Fruit fly (Drosophila melanogaster) whole organism, embryonic: ENCODE results near the gene CG17233.

Experiments used
- ATbp ChIP-seq: fragments of 200-800 bp; sonication (Bioruptor generic); optimal IDR thresholded peaks from 2 replicates; lab custom pipeline; 2017; ENCODE audit warnings: missing biosample characterization, mild to moderate bottlenecking, missing genetic modification characterization, missing genetic modification reagents
- Atf6 ChIP-seq: fragments of 200-800 bp; sonication (Bioruptor generic); IDR thresholded peaks from 2 replicates; pipeline ENCODE4 v1.3.6; 2022; ENCODE audit warnings: missing biosample characterization, missing genetic modification characterization
- CG10654 ChIP-seq: fragments of 200-800 bp; sonication (Bioruptor generic); optimal IDR thresholded peaks from 2 replicates; lab custom pipeline; 2016; ENCODE audit warnings: missing biosample characterization, missing genetic modification characterization
- CG11247 ChIP-seq: fragments of 200-800 bp; sonication (Bioruptor generic); IDR thresholded peaks from 2 replicates; pipeline ENCODE4 v1.3.6; 2022; ENCODE audit warnings: missing biosample characterization, missing genetic modification characterization
- CG11696 ChIP-seq: fragments of 200-800 bp; sonication (Bioruptor generic); IDR thresholded peaks from 2 replicates; pipeline ENCODE4 v1.3.6; 2022; ENCODE audit warnings: missing biosample characterization, missing genetic modification characterization
- CG13287 ChIP-seq: fragments of 200-800 bp; sonication (Bioruptor generic); IDR thresholded peaks from 2 replicates; pipeline ENCODE4 v1.3.6; 2022; ENCODE audit warnings: missing biosample characterization, missing genetic modification characterization; ENCODE audit not compliant: partially characterized antibody
- CG14441 ChIP-seq: fragments of 200-800 bp; sonication (Bioruptor generic); IDR thresholded peaks from 2 replicates; pipeline ENCODE4 v1.3.6; 2022; ENCODE audit warnings: missing biosample characterization, missing genetic modification characterization
- CG17612 ChIP-seq: fragments of 200-800 bp; sonication (Bioruptor generic); IDR thresholded peaks from 2 replicates; pipeline ENCODE4 v1.3.6; 2022; ENCODE audit warnings: missing biosample characterization, missing genetic modification characterization
- CG2199 ChIP-seq: fragments of 200-800 bp; sonication (Bioruptor generic); IDR thresholded peaks from 3 replicates; pipeline ENCODE4 v1.3.6; 2022; ENCODE audit warnings: missing biosample characterization, missing genetic modification characterization
- CG2202 ChIP-seq: fragments of 200-800 bp; sonication (Bioruptor generic); optimal IDR thresholded peaks from 2 replicates; lab custom pipeline; 2018; ENCODE audit warnings: missing biosample characterization, mild to moderate bottlenecking, missing genetic modification characterization
- CG6683 ChIP-seq: fragments of 200-800 bp; sonication (Bioruptor generic); optimal IDR thresholded peaks from 2 replicates; lab custom pipeline; 2017; ENCODE audit warnings: missing biosample characterization, mild to moderate bottlenecking, missing genetic modification characterization, missing genetic modification reagents
- HHEX ChIP-seq: fragments of 200-800 bp; sonication (Bioruptor generic); optimal IDR thresholded peaks from 3 replicates; lab custom pipeline; 2017; ENCODE audit warnings: missing biosample characterization, mild to moderate bottlenecking, missing genetic modification characterization, missing genetic modification reagents
- HLH4C ChIP-seq: fragments of 200-800 bp; sonication (Bioruptor generic); IDR thresholded peaks from 3 replicates; pipeline ENCODE4 v1.3.6; 2022; ENCODE audit warnings: missing biosample characterization, missing genetic modification characterization; ENCODE audit not compliant: partially characterized antibody
- Hand ChIP-seq: fragments of 200-800 bp; sonication (Bioruptor generic); optimal IDR thresholded peaks from 2 replicates; lab custom pipeline; 2017; ENCODE audit warnings: mild to moderate bottlenecking, missing biosample characterization, missing genetic modification reagents, missing genetic modification characterization
- Hey ChIP-seq: fragments of 200-800 bp; sonication (Bioruptor generic); optimal IDR thresholded peaks from 3 replicates; lab custom pipeline; 2018; ENCODE audit warnings: missing biosample characterization, mild to moderate bottlenecking, missing genetic modification characterization
- Kr ChIP-seq: fragments of 200-800 bp; sonication (Bioruptor generic); optimal IDR thresholded peaks from 2 replicates; lab custom pipeline; 2017; ENCODE audit warnings: missing biosample characterization, mild to moderate bottlenecking, missing genetic modification characterization
- Lim3 ChIP-seq: fragments of 200-800 bp; sonication (Bioruptor generic); IDR thresholded peaks from 2 replicates; pipeline ENCODE4 v1.3.6; 2022; ENCODE audit warnings: missing biosample characterization, missing genetic modification characterization
- MTF-1 ChIP-seq: fragments of 200-800 bp; sonication (Bioruptor generic); optimal IDR thresholded peaks from 2 replicates; lab custom pipeline; 2018; ENCODE audit warnings: missing biosample characterization, mild to moderate bottlenecking, missing genetic modification characterization, borderline replicate concordance
- NFAT ChIP-seq: fragments of 200-800 bp; sonication (Bioruptor generic); IDR thresholded peaks from 2 replicates; pipeline ENCODE4 v1.3.6; 2022; ENCODE audit warnings: missing biosample characterization, missing genetic modification characterization
- Opbp ChIP-seq: fragments of 200-800 bp; sonication (Bioruptor generic); IDR thresholded peaks from 3 replicates; pipeline ENCODE4 v1.3.6; 2022; ENCODE audit warnings: missing biosample characterization, missing genetic modification characterization; ENCODE audit not compliant: partially characterized antibody
- Poxn ChIP-seq: fragments of 200-800 bp; sonication (Bioruptor generic); IDR thresholded peaks from 2 replicates; pipeline ENCODE4 v1.3.6; 2022; ENCODE audit warnings: missing biosample characterization, missing genetic modification characterization
- Trl ChIP-seq, 3 experiments: fragments of >200 bp in 2 of 3; fragments of 200-800 bp in 1 of 3; sonication (Bioruptor generic) in 1 of 3; optimal IDR thresholded peaks; 2 replicates in 1 of 3; 3 replicates in 2 of 3; lab custom pipeline; 2016 to 2017; ENCODE audit warnings: missing biosample characterization in 1 of 3, missing genetic modification characterization in 1 of 3
- YL-1 ChIP-seq: fragments of 200-800 bp; sonication (Bioruptor generic); optimal IDR thresholded peaks from 3 replicates; lab custom pipeline; 2017; ENCODE audit warnings: missing biosample characterization, mild to moderate bottlenecking, missing genetic modification characterization
- ap ChIP-seq: fragments of 200-800 bp; sonication (Bioruptor generic); IDR thresholded peaks from 2 replicates; pipeline ENCODE4 v1.3.6; 2022; ENCODE audit warnings: missing biosample characterization, missing genetic modification characterization
- ara ChIP-seq: fragments of 200-800 bp; sonication (Bioruptor generic); IDR thresholded peaks from 2 replicates; pipeline ENCODE4 v1.3.6; 2022; ENCODE audit warnings: missing biosample characterization, missing genetic modification characterization
- cato ChIP-seq: fragments of 200-800 bp; sonication (Bioruptor generic); optimal IDR thresholded peaks from 2 replicates; lab custom pipeline; 2016; ENCODE audit warnings: missing biosample characterization, missing genetic modification characterization, borderline replicate concordance
- cg ChIP-seq: fragments of 200-800 bp; sonication (Bioruptor generic); optimal IDR thresholded peaks from 3 replicates; lab custom pipeline; 2019; ENCODE audit warnings: missing biosample characterization, mild to moderate bottlenecking, missing genetic modification characterization, moderate library complexity
- chinmo ChIP-seq: fragments of 200-800 bp; sonication (Bioruptor generic); IDR thresholded peaks from 4 replicates; pipeline ENCODE4 v1.3.6; 2022; ENCODE audit warnings: missing biosample characterization, missing genetic modification characterization; ENCODE audit not compliant: partially characterized antibody
- danr ChIP-seq: fragments of 200-800 bp; sonication (Bioruptor generic); IDR thresholded peaks from 2 replicates; pipeline ENCODE4 v1.3.6; 2022; ENCODE audit warnings: missing biosample characterization, missing genetic modification characterization
- dati ChIP-seq: fragments of 200-800 bp; sonication (Bioruptor generic); IDR thresholded peaks from 2 replicates; pipeline ENCODE4 v1.3.6; 2022; ENCODE audit warnings: missing biosample characterization, missing genetic modification characterization
- disco-r ChIP-seq: fragments of 200-800 bp; sonication (Bioruptor generic); optimal IDR thresholded peaks from 2 replicates; lab custom pipeline; 2016; ENCODE audit warnings: missing biosample characterization, missing genetic modification characterization
- dm ChIP-seq: fragments of 200-800 bp; sonication (Bioruptor generic); optimal IDR thresholded peaks from 3 replicates; lab custom pipeline; 2016; ENCODE audit warnings: missing biosample characterization, missing genetic modification characterization
- dysf ChIP-seq: fragments of 200-800 bp; sonication (Bioruptor generic); IDR thresholded peaks from 3 replicates; pipeline ENCODE4 v1.3.6; 2022; ENCODE audit warnings: missing biosample characterization, missing genetic modification characterization
- grn ChIP-seq: fragments of 200-800 bp; sonication (Bioruptor generic); optimal IDR thresholded peaks from 3 replicates; lab custom pipeline; 2017; ENCODE audit warnings: missing biosample characterization, missing genetic modification characterization
- gsb ChIP-seq: fragments of 200-800 bp; sonication (Bioruptor generic); IDR thresholded peaks from 2 replicates; pipeline ENCODE4 v1.3.6; 2022; ENCODE audit warnings: missing biosample characterization, missing genetic modification characterization
- kah ChIP-seq: fragments of 200-800 bp; sonication (Bioruptor generic); optimal IDR thresholded peaks from 2 replicates; lab custom pipeline; 2018; ENCODE audit warnings: missing biosample characterization, mild to moderate bottlenecking, missing genetic modification characterization
- kni ChIP-seq: fragments of 200-800 bp; sonication (Bioruptor generic); optimal IDR thresholded peaks from 3 replicates; lab custom pipeline; 2017; ENCODE audit warnings: mild to moderate bottlenecking, missing biosample characterization, missing genetic modification reagents, missing genetic modification characterization
- knrl ChIP-seq: fragments of 200-800 bp; sonication (Bioruptor generic); IDR thresholded peaks from 3 replicates; pipeline ENCODE4 v1.3.6; 2022; ENCODE audit warnings: missing biosample characterization, missing genetic modification characterization; ENCODE audit not compliant: partially characterized antibody
- lola ChIP-seq, 3 experiments: fragments of >200 bp in 2 of 3; fragments of 200-800 bp in 1 of 3; sonication (Bioruptor generic) in 1 of 3; optimal IDR thresholded peaks; 2 replicates each; lab custom pipeline; 2017 to 2019; ENCODE audit warnings: missing biosample characterization in 3 of 3, missing genetic modification characterization in 3 of 3, mild to moderate bottlenecking in 1 of 3, moderate library complexity in 1 of 3
- lov ChIP-seq, 2 experiments: fragments of 200-800 bp in 1 of 2; fragments of >200 bp in 1 of 2; sonication (Bioruptor generic) in 1 of 2; IDR thresholded peaks in 1 of 2; optimal IDR thresholded peaks in 1 of 2; 2 replicates in 1 of 2; 3 replicates in 1 of 2; pipeline versions ENCODE4 v1.3.6 to Lab custom; 2017 to 2022; ENCODE audit warnings: missing biosample characterization in 1 of 2, missing genetic modification characterization in 1 of 2
- onecut ChIP-seq: fragments of 200-800 bp; sonication (Bioruptor generic); IDR thresholded peaks from 2 replicates; pipeline ENCODE4 v1.3.6; 2022; ENCODE audit warnings: missing biosample characterization, missing genetic modification characterization
- otp ChIP-seq: fragments of 200-800 bp; sonication (Bioruptor generic); IDR thresholded peaks from 3 replicates; pipeline ENCODE4, ENCODE4 v1.3.6; 2022; ENCODE audit warnings: missing biosample characterization, missing genetic modification characterization
- scrt ChIP-seq: fragments of 200-800 bp; sonication (Bioruptor generic); optimal IDR thresholded peaks from 2 replicates; lab custom pipeline; 2018; ENCODE audit warnings: missing biosample characterization, mild to moderate bottlenecking, missing genetic modification characterization, moderate library complexity
- tup ChIP-seq: fragments of 200-800 bp; sonication (Bioruptor generic); optimal IDR thresholded peaks from 2 replicates; lab custom pipeline; 2016; ENCODE audit warnings: missing biosample characterization, mild to moderate bottlenecking, missing genetic modification characterization, moderate library complexity
- twi ChIP-seq: fragments of 200-800 bp; optimal IDR thresholded peaks from 2 replicates; lab custom pipeline; 2019; ENCODE audit warnings: missing biosample characterization, mild to moderate bottlenecking, missing genetic modification characterization, moderate library complexity
- zfh2 ChIP-seq: fragments of 200-800 bp; sonication (Bioruptor generic); optimal IDR thresholded peaks from 2 replicates; lab custom pipeline; 2016; ENCODE audit warnings: missing biosample characterization, missing genetic modification characterization

The CG17233 gene

DNA sequence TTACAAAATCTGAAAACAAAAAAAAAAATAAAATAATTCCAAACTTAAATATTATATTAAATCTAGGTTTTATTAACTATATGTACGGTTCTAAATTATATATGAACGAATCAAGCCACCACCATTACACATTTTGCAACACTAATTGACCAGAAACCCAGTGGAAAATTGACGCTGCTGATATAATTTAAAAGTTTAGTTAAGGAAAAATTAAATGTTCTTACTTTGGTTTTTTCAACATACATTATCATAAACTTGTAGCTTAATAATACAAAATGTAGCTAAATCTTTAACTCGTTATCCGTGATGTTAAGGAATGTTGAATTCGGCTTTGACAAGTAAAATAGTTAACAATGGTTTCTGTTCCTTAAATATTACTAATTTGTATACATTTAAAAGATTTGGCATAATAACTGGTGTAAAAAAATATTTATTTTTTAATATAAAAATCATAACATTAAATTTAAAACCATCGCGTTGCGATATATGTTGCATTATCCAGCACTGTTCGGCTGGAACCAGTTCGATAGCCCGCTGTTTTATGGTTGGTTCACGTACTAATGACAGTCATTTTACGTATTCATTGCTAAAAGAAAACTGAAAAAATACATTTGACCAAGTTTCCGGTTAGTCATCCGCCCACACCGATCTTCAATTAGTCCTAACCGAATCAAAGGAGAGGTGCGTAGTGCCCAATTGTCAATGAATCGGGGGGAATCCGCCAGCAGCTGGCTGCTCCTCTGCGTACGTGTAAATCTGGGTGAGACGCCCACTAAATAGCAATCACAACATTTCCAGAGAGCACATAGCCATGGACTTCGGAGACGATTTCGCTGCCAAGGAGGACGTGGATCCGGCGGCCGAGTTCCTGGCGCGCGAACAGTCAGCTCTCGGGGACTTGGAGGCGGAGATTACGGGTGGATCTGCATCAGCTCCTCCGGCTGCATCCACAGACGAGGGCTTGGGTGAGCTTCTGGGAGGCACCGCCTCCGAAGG, 582 bp upstream of the CG17233 start (continued):
- TF ChIP-seq zfh2 (GFP tag; lab: Kevin White, UChicago) = no peak
- peak; percentile 4 for TF ChIP-seq CG6683 (GFP tag; lab: Kevin White, UChicago)
- no peak for TF ChIP-seq kah (GFP tag; lab: Kevin White, UChicago)
- no peak for TF ChIP-seq Hey
- TF ChIP-seq gsb (GFP tag; lab: Robert Waterston, UW) = 0 out of 2 replicates have a peak, but pooled peaks have one; percentile 5
- TF ChIP-seq HHEX = peak; percentile 2
- TF ChIP-seq Trl (optimal IDR thresholded peaks at IDR 0.05; lab: Kevin White, UChicago) = no peak
- no peak for TF ChIP-seq Trl (GFP tag; optimal IDR thresholded peaks at IDR 0.05; lab: Kevin White, UChicago)
- no peak for TF ChIP-seq grn
- TF ChIP-seq twi = peak; percentile 27
- TF ChIP-seq lola (GFP tag; optimal IDR thresholded peaks at IDR 0.05; lab: Kevin White, UChicago) = peak in 1 of 3 experiments; percentile 53
- peak; percentile 48 for TF ChIP-seq Hand (GFP tag; lab: Kevin White, UChicago)
- TF ChIP-seq kni (GFP tag; lab: Kevin White, UChicago) = no peak
- TF ChIP-seq YL-1 (GFP tag; lab: Kevin White, UChicago) = no peak
- no peak for TF ChIP-seq chinmo (GFP tag; lab: Robert Waterston, UW)
- TF ChIP-seq HLH4C (GFP tag; lab: Robert Waterston, UW) = peak; percentile 59; the same call in 1 of the 3 replicates
- no peak for TF ChIP-seq dati (GFP tag; lab: Robert Waterston, UW)
- peak; percentile 23 for TF ChIP-seq CG2202
- TF ChIP-seq CG13287 (GFP tag; lab: Robert Waterston, UW) = peak; percentile 77
- TF ChIP-seq Opbp (GFP tag; lab: Robert Waterston, UW) = peak; percentile 62; the same call in 1 of the 3 replicates
- no peak for TF ChIP-seq cato
- TF ChIP-seq lov (optimal IDR thresholded peaks at IDR 0.05; lab: Kevin White, UChicago) = no peak
- TF ChIP-seq lov (GFP tag; IDR thresholded peaks at IDR 0.05; lab: Robert Waterston, UW) = 0 out of 3 replicates have a peak, but pooled peaks have one; percentile 42
- TF ChIP-seq Atf6 (GFP tag; lab: Robert Waterston, UW) = peak; percentile 49; the same call in 1 of the 2 replicates
- no peak for TF ChIP-seq ATbp (GFP tag; lab: Kevin White, UChicago)
- no peak for TF ChIP-seq MTF-1
- TF ChIP-seq Lim3 (GFP tag; lab: Robert Waterston, UW) = no peak
- TF ChIP-seq Poxn = no peak
- TF ChIP-seq tup = no peak
- no peak; the same call in 1 of the 2 replicates for TF ChIP-seq danr (GFP tag; lab: Robert Waterston, UW)
- TF ChIP-seq Kr = no peak
- peak; percentile 29; the same call in 1 of the 2 replicates for TF ChIP-seq CG17612
- TF ChIP-seq NFAT (GFP tag; lab: Robert Waterston, UW) = peak; percentile 66
- TF ChIP-seq CG11247 (GFP tag; lab: Robert Waterston, UW) = peak; percentile 60
- TF ChIP-seq scrt (GFP tag; lab: Kevin White, UChicago) = peak; percentile 3
- TF ChIP-seq CG11696 (GFP tag; lab: Robert Waterston, UW) = 0 out of 2 replicates have a peak, but pooled peaks have one; percentile 40
- TF ChIP-seq cg = no peak
- no peak for TF ChIP-seq disco-r (GFP tag; lab: Kevin White, UChicago)
- peak; percentile 77 for TF ChIP-seq CG14441 (GFP tag; lab: Robert Waterston, UW)
- peak; percentile 8 for TF ChIP-seq CG10654 (GFP tag; lab: Kevin White, UChicago)
- TF ChIP-seq otp = no peak
- TF ChIP-seq dysf (GFP tag; lab: Robert Waterston, UW) = peak; percentile 56; the same call in 2 of the 3 replicates
- 0 out of 2 replicates have a peak, but pooled peaks have one; percentile 10 for TF ChIP-seq onecut (GFP tag; lab: Robert Waterston, UW)
- TF ChIP-seq ara (GFP tag; lab: Robert Waterston, UW) = peak; percentile 43; the same call in 1 of the 2 replicates
- peak; percentile 72 for TF ChIP-seq knrl (GFP tag; lab: Robert Waterston, UW)
- TF ChIP-seq dm (GFP tag; lab: Kevin White, UChicago) = no peak
- TF ChIP-seq ap = peak; percentile 11; the same call in 1 of the 2 replicates
- no peak for TF ChIP-seq CG2199 (GFP tag; lab: Robert Waterston, UW)
